Worm (Caenorhabditis elegans) whole organism, early embryonic: ENCODE results near the gene F55G7.4.

Source experiments
- B0310.2 ChIP-seq: sonication (generic microtip); optimal IDR thresholded peaks from 2 replicates; lab custom pipeline; 2016; ENCODE audit warnings: mild to moderate bottlenecking, missing genetic modification characterization, missing compliant biosample characterization
- ama-1 ChIP-seq: fragments of 150-350 bp; optimal IDR thresholded peaks from 2 replicates; lab custom pipeline; 2014
- ceh-13 ChIP-seq: fragments of 200-800 bp; sonication (Bioruptor generic); optimal IDR thresholded peaks from 2 replicates; lab custom pipeline; 2018; ENCODE audit warnings: mild to moderate bottlenecking, missing genetic modification characterization, missing compliant biosample characterization
- flt-1 ChIP-seq: fragments of 200-800 bp; sonication (Bioruptor generic); IDR thresholded peaks from 2 replicates; pipeline ENCODE4 v1.3.6; 2022; ENCODE audit warnings: missing genetic modification characterization, missing compliant biosample characterization
- pes-1 ChIP-seq: fragments of 200-800 bp; sonication (Bioruptor generic); IDR thresholded peaks from 2 replicates; pipeline ENCODE4 v1.3.6; 2022; ENCODE audit warnings: missing genetic modification reagents, missing genetic modification characterization, missing compliant biosample characterization
- tbx-37 ChIP-seq: fragments of 200-800 bp; sonication (Bioruptor generic); conservative IDR thresholded peaks from 2 replicates; pipeline ENCODE4 v1.3.6; 2022; ENCODE audit warnings: missing genetic modification reagents, missing genetic modification characterization, missing compliant biosample characterization

DNA sequence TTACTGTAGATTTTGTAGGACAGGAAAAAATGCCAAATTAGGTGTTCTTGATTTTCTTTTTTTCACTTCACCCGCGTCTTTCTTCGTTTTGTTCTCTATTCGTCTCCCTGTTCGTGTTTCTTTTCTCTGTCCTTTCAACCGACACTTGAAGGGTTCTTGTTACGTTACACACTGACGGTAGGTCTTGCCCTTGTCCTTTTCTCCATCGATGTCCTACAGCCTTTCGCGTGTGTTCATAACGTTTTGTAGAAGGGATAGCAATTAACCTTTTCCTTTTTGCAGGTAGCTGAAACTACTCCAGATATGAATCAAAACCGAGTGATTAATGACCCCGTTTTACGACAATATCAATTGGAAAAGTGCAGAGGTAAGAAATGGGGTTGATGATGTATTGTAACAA, 3.5 kb upstream of the F55G7.4 start, which contains the start of gene F55G7.1:
- TF ChIP-seq B0310.2 (tag; lab: Kevin White, UChicago): no peak
- TF ChIP-seq tbx-37 (GFP tag; lab: Robert Waterston, UW): no peak
- no peak for TF ChIP-seq ceh-13
- TF ChIP-seq ama-1: no peak
- TF ChIP-seq pes-1 (GFP tag; lab: Robert Waterston, UW): no peak
- TF ChIP-seq flt-1 (GFP tag; lab: Robert Waterston, UW): no peak
